Worm (Caenorhabditis elegans) whole organism, L3 larva: ENCODE results near the gene F28H6.8.

ENCODE experiments used
- R02D3.7 ChIP-seq: fragments of 150-350 bp; optimal IDR thresholded peaks from 2 replicates; lab custom pipeline; 2014; ENCODE audit warnings: missing biosample characterization, missing genetic modification characterization
- ZK546.5 ChIP-seq: sonication (generic microtip); optimal IDR thresholded peaks from 2 replicates; lab custom pipeline; 2017; ENCODE audit warnings: missing biosample characterization, missing genetic modification characterization
- aly-2 ChIP-seq: fragments of 150-350 bp; optimal IDR thresholded peaks from 2 replicates; lab custom pipeline; 2014; ENCODE audit warnings: missing biosample characterization, missing genetic modification characterization
- ama-1 ChIP-seq: fragments of 150-350 bp; optimal IDR thresholded peaks from 2 replicates; lab custom pipeline; 2018
- ceh-16 ChIP-seq: sonication (generic microtip); optimal IDR thresholded peaks from 2 replicates; lab custom pipeline; 2017; ENCODE audit warnings: missing biosample characterization, missing genetic modification characterization
- ceh-28 ChIP-seq: fragments of 150-350 bp; optimal IDR thresholded peaks from 2 replicates; lab custom pipeline; 2014; ENCODE audit warnings: missing biosample characterization, missing genetic modification reagents, missing genetic modification characterization
- ceh-82 ChIP-seq: fragments of 150-350 bp; optimal IDR thresholded peaks from 2 replicates; lab custom pipeline; 2014; ENCODE audit warnings: missing biosample characterization, missing genetic modification characterization
- ceh-9 ChIP-seq: sonication (generic microtip); optimal IDR thresholded peaks from 2 replicates; lab custom pipeline; 2018; ENCODE audit warnings: missing biosample characterization, missing genetic modification characterization
- daf-12 ChIP-seq: fragments of 150-350 bp; optimal IDR thresholded peaks from 2 replicates; lab custom pipeline; 2014; ENCODE audit warnings: missing biosample characterization, missing genetic modification reagents, missing genetic modification characterization
- egl-27 ChIP-seq: sonication (generic microtip); optimal IDR thresholded peaks from 4 replicates; lab custom pipeline; 2017; ENCODE audit warnings: missing biosample characterization, missing genetic modification reagents, missing genetic modification characterization
- egl-5 ChIP-seq: fragments of 150-350 bp; optimal IDR thresholded peaks from 2 replicates; lab custom pipeline; 2017; ENCODE audit warnings: missing biosample characterization, missing genetic modification reagents, missing genetic modification characterization, inconsistent platforms
- elt-1 ChIP-seq: fragments of 150-350 bp; optimal IDR thresholded peaks from 2 replicates; lab custom pipeline; 2014; ENCODE audit warnings: missing biosample characterization, missing genetic modification characterization
- elt-3 ChIP-seq, 3 experiments: fragments of 150-350 bp in 1 of 3; sonication (generic microtip) in 2 of 3; optimal IDR thresholded peaks; 2 replicates in 2 of 3; 4 replicates in 1 of 3; lab custom pipeline; 2014 to 2017; ENCODE audit warnings: missing biosample characterization in 3 of 3, missing genetic modification characterization in 3 of 3
- eor-1 ChIP-seq, 2 experiments: fragments of 150-350 bp; optimal IDR thresholded peaks; 2 replicates each; lab custom pipeline; 2014 to 2018; ENCODE audit warnings: missing biosample characterization in 2 of 2, missing genetic modification characterization in 2 of 2
- fkh-10 ChIP-seq: sonication (generic microtip); optimal IDR thresholded peaks from 2 replicates; lab custom pipeline; 2017; ENCODE audit warnings: missing biosample characterization, missing genetic modification reagents, missing genetic modification characterization
- fkh-2 ChIP-seq: fragments of 150-350 bp; optimal IDR thresholded peaks from 2 replicates; lab custom pipeline; 2014; ENCODE audit warnings: missing biosample characterization, missing genetic modification reagents, missing genetic modification characterization
- fos-1 ChIP-seq: fragments of 150-350 bp; optimal IDR thresholded peaks from 2 replicates; lab custom pipeline; 2014; ENCODE audit warnings: missing biosample characterization, missing genetic modification characterization
- hmg-11 ChIP-seq: sonication (generic microtip); optimal IDR thresholded peaks from 2 replicates; lab custom pipeline; 2016; ENCODE audit warnings: missing genetic modification characterization, missing compliant biosample characterization
- jun-1 ChIP-seq: fragments of 150-350 bp; optimal IDR thresholded peaks from 2 replicates; lab custom pipeline; 2014; ENCODE audit warnings: missing biosample characterization, missing genetic modification reagents, missing genetic modification characterization
- lin-39 ChIP-seq: fragments of 150-350 bp; optimal IDR thresholded peaks from 2 replicates; lab custom pipeline; 2018; ENCODE audit warnings: missing biosample characterization, missing genetic modification reagents, missing genetic modification characterization
- lsy-12 ChIP-seq: sonication (generic microtip); optimal IDR thresholded peaks from 2 replicates; lab custom pipeline; 2016; ENCODE audit warnings: mild to moderate bottlenecking, missing genetic modification characterization, missing compliant biosample characterization
- mdl-1 ChIP-seq: fragments of 150-350 bp; optimal IDR thresholded peaks from 2 replicates; lab custom pipeline; 2014; ENCODE audit warnings: missing biosample characterization, missing genetic modification characterization
- nfya-1 ChIP-seq: sonication (generic microtip); optimal IDR thresholded peaks from 2 replicates; lab custom pipeline; 2017; ENCODE audit warnings: missing genetic modification characterization, mild to moderate bottlenecking, missing compliant biosample characterization, antibody characterized with exemption, moderate library complexity; ENCODE audit not compliant: insufficient read depth
- nhr-11 ChIP-seq: fragments of 150-350 bp; optimal IDR thresholded peaks from 2 replicates; lab custom pipeline; 2014; ENCODE audit warnings: missing biosample characterization, missing genetic modification characterization
- nhr-12 ChIP-seq: fragments of 150-350 bp; optimal IDR thresholded peaks from 2 replicates; lab custom pipeline; 2014; ENCODE audit warnings: missing biosample characterization, missing genetic modification characterization
- nhr-237 ChIP-seq: fragments of 150-350 bp; optimal IDR thresholded peaks from 2 replicates; lab custom pipeline; 2014; ENCODE audit warnings: missing biosample characterization, missing genetic modification characterization
- nhr-25 ChIP-seq: sonication (generic microtip); optimal IDR thresholded peaks from 2 replicates; lab custom pipeline; 2017; ENCODE audit warnings: missing biosample characterization, missing genetic modification characterization
- nhr-43 ChIP-seq: sonication (generic microtip); optimal IDR thresholded peaks from 2 replicates; lab custom pipeline; 2016; ENCODE audit warnings: mild to moderate bottlenecking, missing genetic modification characterization, missing compliant biosample characterization; ENCODE audit not compliant: poor library complexity, severe bottlenecking
- nhr-76 ChIP-seq: fragments of 150-350 bp; sonication (generic microtip); optimal IDR thresholded peaks from 5 replicates; lab custom pipeline; 2014; ENCODE audit warnings: missing biosample characterization, missing genetic modification characterization
- pqm-1 ChIP-seq: fragments of 150-350 bp; optimal IDR thresholded peaks from 2 replicates; lab custom pipeline; 2017; ENCODE audit warnings: missing biosample characterization, missing genetic modification characterization, inconsistent platforms
- sea-2 ChIP-seq: fragments of 150-350 bp; sonication (generic microtip); optimal IDR thresholded peaks from 4 replicates; lab custom pipeline; 2014; ENCODE audit warnings: missing biosample characterization, missing genetic modification reagents, missing genetic modification characterization
- snpc-4 ChIP-seq: fragments of 150-350 bp; optimal IDR thresholded peaks from 2 replicates; lab custom pipeline; 2014; ENCODE audit warnings: missing biosample characterization, missing genetic modification characterization
- tbx-2 ChIP-seq: sonication (generic microtip); optimal IDR thresholded peaks from 2 replicates; lab custom pipeline; 2016; ENCODE audit warnings: mild to moderate bottlenecking, missing genetic modification characterization, missing compliant biosample characterization
- unc-62 ChIP-seq: fragments of 150-350 bp; sonication (generic microtip); optimal IDR thresholded peaks from 4 replicates; lab custom pipeline; 2014; ENCODE audit warnings: missing biosample characterization, missing genetic modification reagents, missing genetic modification characterization
- zag-1 ChIP-seq: fragments of 150-350 bp; optimal IDR thresholded peaks from 2 replicates; lab custom pipeline; 2014; ENCODE audit warnings: missing biosample characterization, missing genetic modification characterization
- ztf-11 ChIP-seq: fragments of 150-350 bp; optimal IDR thresholded peaks from 2 replicates; lab custom pipeline; 2014; ENCODE audit warnings: missing biosample characterization, missing genetic modification characterization
- ztf-4 ChIP-seq: fragments of 150-350 bp; optimal IDR thresholded peaks from 2 replicates; lab custom pipeline; 2014; ENCODE audit warnings: missing biosample characterization, missing genetic modification characterization

The F28H6.8 gene

ce11 chrX:14134244-14134643 lies at the start of gene F28H6.8:
Gene F28H6.8, minus strand, starts transcription at chrX:14134344.
- TF ChIP-seq elt-3 (tag; optimal IDR thresholded peaks at IDR 0.05; lab: Kevin White, UChicago) (no peak), fkh-10 (GFP tag; lab: Kevin White, UChicago) (no peak), nhr-25 (no peak), jun-1 (tag; lab: Kevin White, UChicago) (no peak), ztf-11 (tag; lab: Kevin White, UChicago) (no peak), R02D3.7 (tag; lab: Kevin White, UChicago) (no peak), daf-12 (tag; lab: Kevin White, UChicago) (no peak)

ce11 chrX:14182514-14182913 lies 48.4 kb upstream of the F28H6.8 start:
- TF ChIP-seq lsy-12 (tag; lab: Kevin White, UChicago) (no peak), aly-2 (tag; lab: Kevin White, UChicago) (no peak), ZK546.5 (no peak), egl-5 (no peak), tbx-2 (tag; lab: Kevin White, UChicago) (no peak), nhr-25 (no peak), fkh-10 (GFP tag; lab: Kevin White, UChicago) (no peak), sea-2 (GFP tag; lab: Kevin White, UChicago) (no peak), ztf-11 (tag; lab: Kevin White, UChicago) (no peak), unc-62 (GFP tag; lab: Kevin White, UChicago) (no peak), ztf-4 (no peak), eor-1 (tag; optimal IDR thresholded peaks at IDR 0.05; lab: Kevin White, UChicago) (no peak), ama-1 (lab: Kevin White, UChicago) (no peak), elt-3 (tag; optimal IDR thresholded peaks at IDR 0.05; lab: Kevin White, UChicago) (no peak), nhr-11 (no peak), elt-1 (tag; lab: Kevin White, UChicago) (no peak)

- TF ChIP-seq egl-27 (tag; lab: Kevin White, UChicago) (no peak), ceh-82 (no peak), hmg-11 (no peak), nhr-43 (tag; lab: Kevin White, UChicago) (no peak), nfya-1 (tag; lab: Kevin White, UChicago) (no peak), ama-1 (lab: Kevin White, UChicago) (no peak), fos-1 (tag; lab: Kevin White, UChicago) (no peak), ZK546.5 (no peak), lin-39 (tag; lab: Kevin White, UChicago) (no peak), nhr-237 (no peak), ceh-9 (tag; lab: Kevin White, UChicago) (no peak), snpc-4 (tag; lab: Kevin White, UChicago) (no peak), tbx-2 (tag; lab: Kevin White, UChicago) (no peak), ceh-28 (tag; lab: Kevin White, UChicago) (no peak), fkh-2 (tag; lab: Kevin White, UChicago) (no peak), mdl-1 (tag; lab: Kevin White, UChicago) (no peak), nhr-25 (no peak), lsy-12 (tag; lab: Kevin White, UChicago) (no peak)
Observed at ce11 chrX:14180151-14180550, 46.0 kb upstream of the F28H6.8 start, which contains the start of gene C37E2.3. Gene C37E2.3, plus strand, starts transcription at chrX:14180451.

- TF ChIP-seq eor-1 (tag; optimal IDR thresholded peaks at IDR 0.05; lab: Kevin White, UChicago) (no peak), lsy-12 (tag; lab: Kevin White, UChicago) (no peak), egl-27 (tag; lab: Kevin White, UChicago) (no peak), nhr-11 (no peak), nhr-12 (no peak), nhr-25 (no peak), fkh-2 (tag; lab: Kevin White, UChicago) (no peak), zag-1 (tag; lab: Kevin White, UChicago) (no peak)
Observed at ce11 chrX:14179488-14179887, 45.3 kb upstream of the F28H6.8 start.

- TF ChIP-seq nhr-76 (no peak), pqm-1 (tag; lab: Kevin White, UChicago) (no peak), ceh-28 (tag; lab: Kevin White, UChicago) (no peak), nhr-237 (no peak), ceh-16 (tag; lab: Kevin White, UChicago) (no peak), lsy-12 (tag; lab: Kevin White, UChicago) (no peak), jun-1 (tag; lab: Kevin White, UChicago) (no peak), aly-2 (tag; lab: Kevin White, UChicago) (no peak)
Observed at ce11 chrX:14178688-14179087, 44.5 kb upstream of the F28H6.8 start, which contains the start of gene C37E2.10. Gene C37E2.10, plus strand, starts transcription at chrX:14178988.
